Worm (Caenorhabditis elegans) whole organism, L4 larva: ENCODE measurements around the gene dac-1.

Experiments used
- F10B5.3 ChIP-seq: sonication (generic microtip); optimal IDR thresholded peaks from 2 replicates; lab custom pipeline; 2016; ENCODE audit warnings: mild to moderate bottlenecking, missing genetic modification characterization, missing compliant biosample characterization
- R02D3.7 ChIP-seq: fragments of 150-350 bp; sonication (generic microtip); optimal IDR thresholded peaks from 3 replicates; lab custom pipeline; 2014; ENCODE audit warnings: missing biosample characterization, missing genetic modification characterization
- T20F7.1 ChIP-seq: fragments of 200-800 bp; sonication (Bioruptor generic); optimal IDR thresholded peaks from 2 replicates; lab custom pipeline; 2018; ENCODE audit warnings: mild to moderate bottlenecking, missing genetic modification characterization, missing compliant biosample characterization
- T26A8.4 ChIP-seq: fragments of 200-800 bp; sonication (Bioruptor generic); IDR thresholded peaks from 2 replicates; pipeline ENCODE4 v1.3.6; 2022; ENCODE audit warnings: missing genetic modification characterization, missing compliant biosample characterization
- Y105C5A.15 ChIP-seq: fragments of 200-800 bp; sonication (Bioruptor generic); IDR thresholded peaks from 2 replicates; pipeline ENCODE4 v1.3.6; 2022; ENCODE audit warnings: missing genetic modification characterization, missing compliant biosample characterization
- Y48G9A.11 ChIP-seq: fragments of 200-800 bp; sonication (Bioruptor generic); IDR thresholded peaks from 2 replicates; pipeline ENCODE4 v1.3.6; 2022; ENCODE audit warnings: missing genetic modification reagents, missing genetic modification characterization, missing compliant biosample characterization
- aha-1 ChIP-seq: fragments of 150-350 bp; peaks from one replicate; lab custom pipeline; 2014; ENCODE audit warnings: missing biosample characterization, missing genetic modification characterization
- ama-1 ChIP-seq: fragments of 150-350 bp; optimal IDR thresholded peaks from 2 replicates; lab custom pipeline; 2014; ENCODE audit warnings: inconsistent platforms, mixed read lengths
- ceh-28 ChIP-seq: fragments of 150-350 bp; optimal IDR thresholded peaks from 2 replicates; lab custom pipeline; 2014; ENCODE audit warnings: missing biosample characterization, missing genetic modification reagents, missing genetic modification characterization
- ceh-44 ChIP-seq: fragments of 200-800 bp; sonication (Bioruptor generic); IDR thresholded peaks from 2 replicates; pipeline ENCODE4 v1.3.6; 2022; ENCODE audit warnings: missing genetic modification reagents, missing genetic modification characterization, missing compliant biosample characterization
- ceh-62 ChIP-seq: sonication (generic microtip); optimal IDR thresholded peaks from 2 replicates; lab custom pipeline; 2017; ENCODE audit warnings: missing biosample characterization, missing genetic modification characterization
- daf-12 ChIP-seq: fragments of 150-350 bp; optimal IDR thresholded peaks from 2 replicates; lab custom pipeline; 2014; ENCODE audit warnings: missing biosample characterization, missing genetic modification reagents, missing genetic modification characterization
- dmd-6 ChIP-seq: fragments of 200-800 bp; sonication (Bioruptor generic); IDR thresholded peaks from 2 replicates; pipeline ENCODE4 v1.3.6; 2022; ENCODE audit warnings: missing genetic modification reagents, missing genetic modification characterization, missing compliant biosample characterization
- dpl-1 ChIP-seq: fragments of 150-350 bp; optimal IDR thresholded peaks from 2 replicates; lab custom pipeline; 2014; ENCODE audit warnings: missing biosample characterization, missing genetic modification reagents, missing genetic modification characterization
- dve-1 ChIP-seq: sonication (generic microtip); optimal IDR thresholded peaks from 2 replicates; lab custom pipeline; 2017; ENCODE audit warnings: antibody characterized with exemption, mild to moderate bottlenecking, missing genetic modification characterization, missing compliant biosample characterization; ENCODE audit not compliant: insufficient read depth
- gei-8 ChIP-seq: fragments of 200-800 bp; sonication (Bioruptor generic); optimal IDR thresholded peaks from 2 replicates; lab custom pipeline; 2018; ENCODE audit warnings: mild to moderate bottlenecking, missing genetic modification characterization, missing compliant biosample characterization
- hlh-30 ChIP-seq: sonication (generic microtip); optimal IDR thresholded peaks from 2 replicates; lab custom pipeline; 2017; ENCODE audit warnings: antibody characterized with exemption, mild to moderate bottlenecking, missing genetic modification characterization, missing compliant biosample characterization; ENCODE audit not compliant: insufficient read depth
- jun-1 ChIP-seq: fragments of 150-350 bp; optimal IDR thresholded peaks from 2 replicates; lab custom pipeline; 2014; ENCODE audit warnings: missing biosample characterization, missing genetic modification reagents, missing genetic modification characterization
- lim-7 ChIP-seq: fragments of 200-800 bp; sonication (Bioruptor generic); IDR thresholded peaks from 2 replicates; pipeline ENCODE4 v1.3.6; 2022; ENCODE audit warnings: missing genetic modification characterization, missing compliant biosample characterization
- lin-13 ChIP-seq: fragments of 150-350 bp; optimal IDR thresholded peaks from 2 replicates; lab custom pipeline; 2014; ENCODE audit warnings: missing biosample characterization, missing genetic modification reagents, missing genetic modification characterization
- lin-39 ChIP-seq: fragments of 150-350 bp; optimal IDR thresholded peaks from 2 replicates; lab custom pipeline; 2014; ENCODE audit warnings: missing biosample characterization, missing genetic modification reagents, missing genetic modification characterization
- lir-3 ChIP-seq: sonication (generic microtip); optimal IDR thresholded peaks from 2 replicates; lab custom pipeline; 2016; ENCODE audit warnings: mild to moderate bottlenecking, missing genetic modification characterization, missing compliant biosample characterization
- lsy-2 ChIP-seq, 2 experiments: fragments of 150-350 bp in 1 of 2; sonication (generic microtip) in 1 of 2; optimal IDR thresholded peaks; 2 replicates each; lab custom pipeline; 2014 to 2017; ENCODE audit warnings: missing biosample characterization in 2 of 2, missing genetic modification characterization in 2 of 2
- madf-5 ChIP-seq, 2 experiments: fragments of 200-800 bp; sonication (Bioruptor generic); IDR thresholded peaks; 2 replicates each; pipeline ENCODE4 v1.3.6; 2022; ENCODE audit warnings: missing compliant biosample characterization in 2 of 2, missing genetic modification characterization in 2 of 2
- mes-2 ChIP-seq: sonication (generic microtip); optimal IDR thresholded peaks from 2 replicates; lab custom pipeline; 2016; ENCODE audit warnings: missing genotype, mild to moderate bottlenecking, missing genetic modification characterization, missing compliant biosample characterization; ENCODE audit not compliant: poor library complexity, severe bottlenecking
- mxl-2 ChIP-seq: fragments of 200-800 bp; sonication (Bioruptor generic); conservative IDR thresholded peaks from 2 replicates; pipeline ENCODE4 v1.3.6; 2022; ENCODE audit warnings: missing genetic modification reagents, missing genetic modification characterization, missing compliant biosample characterization
- nhr-102 ChIP-seq: sonication (generic microtip); optimal IDR thresholded peaks from 2 replicates; lab custom pipeline; 2016; ENCODE audit warnings: mild to moderate bottlenecking, missing genetic modification characterization, moderate library complexity, missing compliant biosample characterization
- nhr-28 ChIP-seq: fragments of 150-350 bp; optimal IDR thresholded peaks from 2 replicates; lab custom pipeline; 2014; ENCODE audit warnings: missing biosample characterization, missing genetic modification characterization
- php-3 ChIP-seq: fragments of 200-800 bp; sonication (Bioruptor generic); IDR thresholded peaks from 2 replicates; pipeline ENCODE4 v1.3.6; 2022; ENCODE audit warnings: missing genetic modification reagents, missing genetic modification characterization, missing compliant biosample characterization
- set-16 ChIP-seq: fragments of 200-800 bp; sonication (Bioruptor generic); IDR thresholded peaks from 2 replicates; pipeline ENCODE4 v1.3.6; 2022; ENCODE audit warnings: missing genetic modification reagents, missing genetic modification characterization, missing compliant biosample characterization
- tag-97 ChIP-seq: fragments of 200-800 bp; sonication (Bioruptor generic); IDR thresholded peaks from 2 replicates; pipeline ENCODE4 v1.3.6; 2022; ENCODE audit warnings: missing genetic modification characterization, missing compliant biosample characterization
- unc-130 ChIP-seq: sonication (generic microtip); optimal IDR thresholded peaks from 2 replicates; lab custom pipeline; 2016; ENCODE audit warnings: missing genetic modification reagents, missing genetic modification characterization, missing compliant biosample characterization
- unc-62 ChIP-seq, 3 experiments: fragments of 150-350 bp in 1 of 3; sonication (generic microtip); optimal IDR thresholded peaks in 2 of 3; peaks in 1 of 3; 1 replicate in 1 of 3; 2 replicates in 2 of 3; lab custom pipeline; 2014 to 2017; ENCODE audit warnings: missing biosample characterization in 3 of 3, missing genetic modification characterization in 3 of 3, missing genetic modification reagents in 3 of 3, missing genotype in 1 of 3
- zfp-2 ChIP-seq: sonication (generic microtip); optimal IDR thresholded peaks from 2 replicates; lab custom pipeline; 2016; ENCODE audit warnings: mild to moderate bottlenecking, missing genetic modification characterization, missing compliant biosample characterization
- zfp-3 ChIP-seq: fragments of 200-800 bp; sonication (Bioruptor generic); conservative IDR thresholded peaks from 2 replicates; pipeline ENCODE4 v1.3.6; 2022; ENCODE audit warnings: missing genetic modification reagents, missing genetic modification characterization, missing compliant biosample characterization
- zip-11 ChIP-seq: fragments of 200-800 bp; sonication (Bioruptor generic); IDR thresholded peaks from 2 replicates; pipeline ENCODE4 v1.3.6; 2022; ENCODE audit warnings: missing genetic modification characterization, missing compliant biosample characterization
- ztf-7 ChIP-seq: fragments of 150-350 bp; optimal IDR thresholded peaks from 2 replicates; lab custom pipeline; 2014; ENCODE audit warnings: missing biosample characterization, missing genetic modification characterization

dac-1 gene

DNA sequence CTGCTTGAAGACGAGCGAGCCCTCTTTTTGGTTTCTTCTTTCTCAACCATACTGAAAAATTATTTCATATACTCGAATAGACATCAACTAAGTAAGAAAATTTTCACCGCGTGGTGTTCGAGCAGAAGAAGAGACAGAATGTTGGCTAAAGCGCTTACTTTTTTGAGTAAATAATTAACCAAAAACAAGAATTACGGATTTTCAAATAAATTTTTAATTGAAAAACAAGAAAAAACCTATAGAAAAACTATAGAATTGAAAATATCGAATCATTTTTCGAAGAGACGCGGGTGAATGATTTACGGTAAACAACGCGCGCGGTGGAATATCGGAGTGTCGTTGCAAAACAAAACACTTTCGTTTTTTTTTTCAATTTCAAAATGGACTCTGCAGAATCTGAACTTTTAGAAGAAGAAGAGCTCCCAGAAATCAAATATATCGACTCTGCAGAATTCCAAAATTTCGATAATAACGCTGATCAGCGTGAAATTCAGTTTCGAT lies 38.0 kb downstream of the dac-1 start, which contains the start of the genes rnp-5 and tag-51:
Gene rnp-5 (minus strand): TSS at position 51 of the 501 bp plus-strand sequence.
Gene tag-51 (plus strand): TSS at position 363 of the 501 bp plus-strand sequence.
- TF ChIP-seq T20F7.1 (GFP tag; lab: Kevin White, UChicago) = peak; percentile 92
- no peak for TF ChIP-seq zfp-2 (tag; lab: Kevin White, UChicago)
- no peak for TF ChIP-seq mxl-2 (GFP tag; lab: Robert Waterston, UW)
- TF ChIP-seq nhr-102 (tag; lab: Kevin White, UChicago) = no peak
- TF ChIP-seq Y105C5A.15 (GFP tag; lab: Robert Waterston, UW) = no peak
- peak; percentile 12 for TF ChIP-seq dpl-1 (GFP tag; lab: Kevin White, UChicago)
- TF ChIP-seq lsy-2 (tag; optimal IDR thresholded peaks at IDR 0.05; lab: Kevin White, UChicago) = peak in 1 of 2 experiments; percentile 22
- TF ChIP-seq daf-12 (tag; lab: Kevin White, UChicago) = no peak
- no peak for TF ChIP-seq lin-13
- TF ChIP-seq ceh-44 (GFP tag; lab: Robert Waterston, UW) = no peak
- TF ChIP-seq Y48G9A.11 = peak; percentile 74
- TF ChIP-seq zfp-3 = no peak
- TF ChIP-seq ztf-7 (tag; lab: Kevin White, UChicago) = no peak
- no peak for TF ChIP-seq php-3 (GFP tag; lab: Robert Waterston, UW)
- no peak for TF ChIP-seq hlh-30
- TF ChIP-seq mes-2 (tag; lab: Kevin White, UChicago) = peak; percentile 39
- TF ChIP-seq ceh-28 (tag; lab: Kevin White, UChicago) = no peak
- peak; percentile 56 for TF ChIP-seq R02D3.7 (tag; lab: Kevin White, UChicago)
- no peak for TF ChIP-seq dmd-6
- no peak for TF ChIP-seq gei-8 (GFP tag; lab: Kevin White, UChicago)
- TF ChIP-seq lim-7 (GFP tag; lab: Robert Waterston, UW) = no peak
- no peak for TF ChIP-seq unc-62 (GFP tag; optimal IDR thresholded peaks at IDR 0.05 in 1 of 2; lab: Kevin White, UChicago)
- no peak for TF ChIP-seq unc-62 (tag; optimal IDR thresholded peaks at IDR 0.05; lab: Kevin White, UChicago)
- no peak for TF ChIP-seq ceh-62
- no peak for TF ChIP-seq lir-3
- TF ChIP-seq jun-1 (tag; lab: Kevin White, UChicago) = no peak
- no peak for TF ChIP-seq tag-97
- TF ChIP-seq nhr-28 (tag; lab: Kevin White, UChicago) = no peak

DNA sequence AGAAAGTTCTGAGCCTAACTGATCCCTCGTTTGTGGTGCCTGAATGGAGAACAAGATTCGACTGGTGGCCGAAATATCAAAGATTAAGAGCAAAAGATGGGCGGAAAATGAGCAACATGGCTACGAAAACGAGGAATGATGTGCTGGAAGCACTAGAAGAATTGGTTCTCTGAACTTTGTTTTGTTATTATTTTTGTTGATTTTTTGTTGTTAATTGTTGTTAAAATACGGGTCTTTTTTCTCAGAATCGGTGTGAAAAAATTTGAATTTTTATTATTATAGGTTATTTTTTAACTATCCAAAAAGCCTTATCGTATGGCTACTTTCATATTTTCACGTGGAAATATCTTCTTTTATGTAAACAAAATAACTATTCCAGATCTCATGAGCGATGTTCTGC lies 40.3 kb downstream of the dac-1 start, which contains the start of gene K02F3.12:
Gene K02F3.12 (plus strand): TSS at position 301 of the 400 bp plus-strand sequence.
- TF ChIP-seq lin-13 = no peak
- TF ChIP-seq unc-130 (GFP tag; lab: Kevin White, UChicago) = no peak

DNA sequence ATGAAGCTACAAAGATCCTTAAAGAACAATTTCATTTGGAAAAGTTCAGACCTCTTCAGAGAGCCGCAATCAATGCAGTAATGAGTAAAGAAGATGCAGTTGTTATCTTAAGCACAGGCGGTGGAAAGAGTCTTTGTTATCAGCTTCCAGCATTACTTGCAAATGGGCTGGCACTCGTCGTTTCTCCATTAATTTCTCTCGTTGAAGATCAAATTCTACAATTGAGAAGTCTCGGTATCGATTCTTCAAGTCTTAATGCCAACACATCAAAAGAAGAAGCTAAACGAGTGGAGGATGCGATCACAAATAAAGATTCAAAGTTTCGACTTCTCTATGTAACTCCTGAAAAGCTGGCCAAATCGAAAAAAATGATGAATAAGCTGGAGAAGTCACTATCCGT lies 41.0 kb downstream of the dac-1 start:
- TF ChIP-seq aha-1 (tag; lab: Kevin White, UChicago) (peak; percentile 90), lin-39 (tag; lab: Kevin White, UChicago) (no peak)

DNA sequence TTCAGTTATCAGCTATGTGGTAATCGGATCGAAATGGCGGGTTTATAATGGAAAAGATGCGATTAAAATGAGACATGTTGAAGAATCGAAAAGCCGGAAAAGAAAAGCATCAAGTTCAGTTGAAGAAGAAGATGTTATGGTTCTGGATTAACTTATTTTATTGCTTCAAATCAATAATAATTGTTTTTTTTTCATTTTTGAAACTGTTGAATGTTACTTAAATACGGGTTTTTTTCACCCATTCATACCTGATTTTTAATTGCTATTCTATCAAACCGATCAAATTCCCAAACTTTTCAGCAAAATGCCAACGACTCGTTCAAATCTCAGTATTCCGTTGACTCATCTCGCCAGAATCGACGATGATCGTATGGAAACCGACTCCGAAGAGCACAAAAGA lies 44.0 kb downstream of the dac-1 start, which contains the start of gene exos-4.2:
Gene exos-4.2 (plus strand): TSS at position 301 of the 400 bp plus-strand sequence.
- no peak for TF ChIP-seq mes-2 (tag; lab: Kevin White, UChicago)
- no peak for TF ChIP-seq zip-11 (GFP tag; lab: Robert Waterston, UW)
- no peak for TF ChIP-seq dve-1 (tag; lab: Kevin White, UChicago)
- no peak for TF ChIP-seq F10B5.3 (tag; lab: Kevin White, UChicago)
- no peak for TF ChIP-seq set-16 (GFP tag; lab: Robert Waterston, UW)
- TF ChIP-seq jun-1 (tag; lab: Kevin White, UChicago) = no peak
- TF ChIP-seq T26A8.4 (GFP tag; lab: Robert Waterston, UW) = no peak
- TF ChIP-seq ama-1 (lab: Kevin White, UChicago) = no peak
- no peak for TF ChIP-seq madf-5 (GFP tag; IDR thresholded peaks at IDR 0.05; lab: Robert Waterston, UW)
- TF ChIP-seq lim-7 (GFP tag; lab: Robert Waterston, UW) = no peak
- TF ChIP-seq, all 104 proteins: peak for 0
